Fruit fly (Drosophila melanogaster) whole organism, adult: ENCODE results near the gene LysE.

ENCODE experiments used
- CG11617 ChIP-seq: fragments of 200-800 bp; sonication (Bioruptor generic); optimal IDR thresholded peaks from 2 replicates; lab custom pipeline; 2017; ENCODE audit warnings: mild to moderate bottlenecking, missing biosample characterization, missing genetic modification reagents, missing genetic modification characterization
- CG12768 ChIP-seq: fragments of 200-800 bp; sonication (Bioruptor generic); optimal IDR thresholded peaks from 2 replicates; lab custom pipeline; 2017; ENCODE audit warnings: missing biosample characterization, missing genetic modification characterization, mild to moderate bottlenecking, moderate library complexity, missing genetic modification reagents
- CG33017 ChIP-seq: fragments of 200-800 bp; sonication (Bioruptor generic); optimal IDR thresholded peaks from 2 replicates; lab custom pipeline; 2018; ENCODE audit warnings: missing biosample characterization, mild to moderate bottlenecking, missing genetic modification characterization, moderate library complexity
- CG7045 ChIP-seq: fragments of 200-800 bp; sonication (Bioruptor generic); optimal IDR thresholded peaks from 2 replicates; lab custom pipeline; 2017; ENCODE audit warnings: missing biosample characterization, mild to moderate bottlenecking, missing genetic modification characterization
- CG7101 ChIP-seq: fragments of 200-800 bp; sonication (Bioruptor generic); optimal IDR thresholded peaks from 2 replicates; lab custom pipeline; 2018; ENCODE audit warnings: missing biosample characterization, mild to moderate bottlenecking, missing genetic modification characterization, moderate library complexity
- Hr96 ChIP-seq: fragments of 200-800 bp; sonication (Bioruptor generic); optimal IDR thresholded peaks from 2 replicates; lab custom pipeline; 2016; ENCODE audit warnings: missing biosample characterization, missing genetic modification characterization
- Mnt ChIP-seq: fragments of 200-800 bp; sonication (Bioruptor generic); optimal IDR thresholded peaks from 2 replicates; lab custom pipeline; 2016; ENCODE audit warnings: missing biosample characterization, mild to moderate bottlenecking, missing genetic modification characterization
- bab1 ChIP-seq: fragments of 200-800 bp; sonication (Bioruptor generic); optimal IDR thresholded peaks from 3 replicates; lab custom pipeline; 2019; ENCODE audit warnings: missing biosample characterization, mild to moderate bottlenecking, missing genetic modification characterization, moderate library complexity
- cic ChIP-seq: fragments of 200-800 bp; sonication (Bioruptor generic); optimal IDR thresholded peaks from 2 replicates; lab custom pipeline; 2017; ENCODE audit warnings: missing biosample characterization, mild to moderate bottlenecking, missing genetic modification characterization, moderate library complexity
- cnc ChIP-seq, 2 experiments: fragments of >200 bp; optimal IDR thresholded peaks; 2 replicates each; lab custom pipeline; 2017
- kay ChIP-seq: fragments of 200-800 bp; sonication (Bioruptor generic); peaks from one replicate; lab custom pipeline; 2016; ENCODE audit warnings: missing biosample characterization, missing genetic modification characterization, borderline replicate concordance
- ovo ChIP-seq: fragments of 200-800 bp; sonication (Bioruptor generic); optimal IDR thresholded peaks from 2 replicates; lab custom pipeline; 2016; ENCODE audit warnings: missing biosample characterization, missing genetic modification characterization
- pad ChIP-seq: fragments of 200-800 bp; sonication (Bioruptor generic); optimal IDR thresholded peaks from 3 replicates; lab custom pipeline; 2017; ENCODE audit warnings: missing biosample characterization, missing genetic modification characterization, mild to moderate bottlenecking, moderate library complexity, missing genetic modification reagents
- tj ChIP-seq: fragments of 200-800 bp; sonication (Bioruptor generic); optimal IDR thresholded peaks from 3 replicates; lab custom pipeline; 2017; ENCODE audit warnings: missing biosample characterization, mild to moderate bottlenecking, missing genetic modification characterization, moderate library complexity
- toe ChIP-seq: fragments of 200-800 bp; sonication (Bioruptor generic); optimal IDR thresholded peaks from 2 replicates; lab custom pipeline; 2016; ENCODE audit warnings: missing biosample characterization, missing genetic modification characterization

LysE gene

DNA sequence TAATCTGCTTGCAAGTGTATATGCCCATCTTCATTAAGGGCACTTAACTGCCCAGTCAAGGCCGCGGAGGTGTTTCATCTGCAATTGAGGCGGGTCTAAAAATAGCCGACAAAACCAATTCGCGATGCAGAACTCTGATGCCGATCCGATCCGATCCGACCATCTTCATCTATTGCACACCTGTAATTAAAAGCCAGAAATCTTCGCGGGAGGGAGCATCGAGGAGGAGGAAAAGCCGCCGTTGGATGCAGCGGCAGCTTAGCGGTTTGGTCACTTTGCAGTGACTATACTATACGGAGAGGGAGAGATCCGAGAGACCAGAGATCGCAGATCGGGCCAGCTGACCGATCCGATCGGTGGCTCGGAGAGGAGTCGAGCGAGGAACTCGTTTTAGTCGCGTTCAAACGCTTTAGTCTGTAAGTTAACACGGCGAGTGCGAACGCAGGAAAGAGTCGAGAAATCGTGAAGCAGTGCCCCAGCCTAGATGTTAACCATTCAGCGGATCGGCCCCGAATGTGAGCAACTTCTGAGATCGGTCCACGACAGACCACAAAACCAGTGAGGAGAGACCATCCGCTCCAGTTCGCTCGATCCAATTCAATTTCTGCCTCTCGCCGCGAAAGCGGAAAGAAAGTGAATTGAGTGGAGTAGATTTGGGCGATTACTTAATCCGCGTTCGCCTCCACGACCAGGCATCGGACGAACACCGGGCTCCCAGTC lies 43.6 kb downstream of the LysE start, which contains the start of gene tfc:
Gene tfc (plus strand): TSS at position 389 of the 720 bp plus-strand sequence.
- TF ChIP-seq CG33017 (tag; lab: Kevin White, UChicago) (no peak), CG12768 (GFP tag; lab: Kevin White, UChicago) (no peak), cic (GFP tag; lab: Kevin White, UChicago) (no peak), pad (GFP tag; lab: Kevin White, UChicago) (no peak), CG7101 (tag; lab: Kevin White, UChicago) (no peak), Hr96 (GFP tag; lab: Kevin White, UChicago) (no peak), cnc (optimal IDR thresholded peaks at IDR 0.05; lab: Kevin White, UChicago) (no peak)

DNA sequence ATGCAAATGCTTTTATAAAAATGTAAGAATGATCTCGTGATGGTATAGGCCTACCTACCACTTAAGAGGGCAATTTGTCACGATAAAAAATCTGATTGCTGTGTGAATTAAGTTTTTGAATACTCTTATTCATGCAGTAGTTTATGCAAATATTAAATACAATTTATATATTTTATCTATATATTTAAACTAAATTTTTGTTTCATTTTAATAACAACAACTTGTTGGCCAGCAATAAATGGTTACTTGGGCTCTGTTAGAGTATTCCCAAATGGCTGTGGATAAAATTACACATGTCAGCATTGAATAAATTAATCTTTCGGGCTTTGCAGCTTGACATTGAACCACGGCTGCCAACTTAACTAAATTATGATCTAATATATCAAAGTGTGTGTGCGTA lies 45.9 kb downstream of the LysE start:
- TF ChIP-seq CG7101 (tag; lab: Kevin White, UChicago) (no peak), Mnt (GFP tag; lab: Kevin White, UChicago) (no peak), tj (GFP tag; lab: Kevin White, UChicago) (no peak), cic (GFP tag; lab: Kevin White, UChicago) (no peak), toe (GFP tag; lab: Kevin White, UChicago) (no peak), kay (GFP tag; lab: Kevin White, UChicago) (no peak), CG11617 (no peak), cnc (optimal IDR thresholded peaks at IDR 0.05; lab: Kevin White, UChicago) (no peak), bab1 (GFP tag; lab: Kevin White, UChicago) (no peak), ovo (GFP tag; lab: Kevin White, UChicago) (no peak), CG7045 (GFP tag; lab: Kevin White, UChicago) (no peak)
